Fruit fly (Drosophila melanogaster) whole organism, prepupa: ENCODE measurements around the gene CG9147.

Experiments used
- Ets21C ChIP-seq: fragments of 200-800 bp; sonication (Bioruptor generic); optimal IDR thresholded peaks from 3 replicates; lab custom pipeline; 2016; ENCODE audit warnings: missing biosample characterization, missing genetic modification characterization
- fkh ChIP-seq: fragments of 200-800 bp; sonication (Bioruptor generic); optimal IDR thresholded peaks from 3 replicates; lab custom pipeline; 2017; ENCODE audit warnings: missing biosample characterization, mild to moderate bottlenecking, missing genetic modification characterization, moderate library complexity

DNA sequence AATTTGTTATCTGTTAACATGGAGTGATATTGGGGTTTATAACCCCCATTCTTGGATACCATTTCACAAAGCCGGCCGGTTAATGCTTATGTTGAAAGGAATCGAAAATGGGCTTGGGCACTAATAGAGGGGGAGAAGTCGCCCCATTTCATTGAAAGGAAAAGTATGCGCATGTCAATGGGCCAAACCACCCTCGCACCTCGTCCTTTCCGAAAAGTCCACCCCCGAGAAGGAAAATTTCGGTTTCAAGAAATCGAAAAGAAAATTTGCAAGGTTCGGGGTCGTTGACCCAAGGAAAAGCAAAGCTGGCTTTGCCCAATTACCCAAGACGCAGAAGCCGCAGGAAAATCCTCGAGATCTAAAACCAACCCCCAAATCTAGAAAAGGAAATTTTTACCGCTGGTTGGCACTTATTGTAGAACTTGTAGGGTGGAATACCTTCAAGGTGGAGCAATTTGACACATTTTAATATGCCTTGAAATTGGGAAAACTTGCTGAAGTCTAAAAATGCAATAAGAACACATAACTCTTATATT lies 11.1 kb downstream of the CG9147 start:
- TF ChIP-seq Ets21C (GFP tag; lab: Kevin White, UChicago) (no peak), fkh (GFP tag; lab: Kevin White, UChicago) (no peak)
